Fruit fly (Drosophila melanogaster) whole organism, pupa: ENCODE measurements around the gene Or82a.

Experiments
- CG10348 ChIP-seq: fragments of 200-800 bp; sonication (Bioruptor generic); IDR thresholded peaks from 2 replicates; pipeline ENCODE4 v1.3.6; 2022; ENCODE audit warnings: missing biosample characterization, missing genetic modification characterization
- CG12605 ChIP-seq: fragments of 200-800 bp; sonication (Bioruptor generic); IDR thresholded peaks from 2 replicates; pipeline ENCODE4 v1.3.6; 2022; ENCODE audit warnings: missing biosample characterization, missing genetic modification characterization
- CG13204 ChIP-seq: fragments of 200-800 bp; sonication (Bioruptor generic); optimal IDR thresholded peaks from 2 replicates; lab custom pipeline; 2018; ENCODE audit warnings: missing biosample characterization, mild to moderate bottlenecking, missing genetic modification characterization, moderate library complexity
- CG14655 ChIP-seq: fragments of 200-800 bp; sonication (Bioruptor generic); optimal IDR thresholded peaks from 3 replicates; lab custom pipeline; 2017; ENCODE audit warnings: mild to moderate bottlenecking, missing biosample characterization, missing genetic modification reagents, missing genetic modification characterization
- CG15710 ChIP-seq: fragments of 200-800 bp; sonication (Bioruptor generic); optimal IDR thresholded peaks from 2 replicates; lab custom pipeline; 2018; ENCODE audit warnings: missing biosample characterization, mild to moderate bottlenecking, missing genetic modification characterization, moderate library complexity
- CG17806 ChIP-seq: fragments of 200-800 bp; sonication (Bioruptor generic); optimal IDR thresholded peaks from 2 replicates; lab custom pipeline; 2018; ENCODE audit warnings: missing biosample characterization, mild to moderate bottlenecking, missing genetic modification characterization, moderate library complexity
- CG32121 ChIP-seq: fragments of 200-800 bp; sonication (Bioruptor generic); IDR thresholded peaks from 2 replicates; pipeline ENCODE4 v1.3.6; 2022; ENCODE audit warnings: missing biosample characterization, missing genetic modification characterization
- CG34367 ChIP-seq: fragments of 200-800 bp; sonication (Bioruptor generic); optimal IDR thresholded peaks from 2 replicates; lab custom pipeline; 2018; ENCODE audit warnings: missing biosample characterization, mild to moderate bottlenecking, missing genetic modification characterization
- CG4496 ChIP-seq: fragments of 200-800 bp; sonication (Bioruptor generic); IDR thresholded peaks from 3 replicates; pipeline ENCODE4 v1.3.6; 2022; ENCODE audit warnings: missing biosample characterization, missing genetic modification characterization
- CG8159 ChIP-seq: fragments of 200-800 bp; sonication (Bioruptor generic); optimal IDR thresholded peaks from 3 replicates; lab custom pipeline; 2018; ENCODE audit warnings: missing biosample characterization, mild to moderate bottlenecking, missing genetic modification characterization, moderate library complexity
- CG8301 ChIP-seq: fragments of 200-800 bp; sonication (Bioruptor generic); optimal IDR thresholded peaks from 2 replicates; lab custom pipeline; 2018; ENCODE audit warnings: missing biosample characterization, mild to moderate bottlenecking, missing genetic modification characterization
- CG9948 ChIP-seq: fragments of 200-800 bp; sonication (Bioruptor generic); optimal IDR thresholded peaks from 2 replicates; lab custom pipeline; 2018; ENCODE audit warnings: missing biosample characterization, mild to moderate bottlenecking, missing genetic modification characterization, moderate library complexity
- D1 ChIP-seq: fragments of 200-800 bp; sonication (Bioruptor generic); optimal IDR thresholded peaks from 2 replicates; lab custom pipeline; 2018; ENCODE audit warnings: missing biosample characterization, mild to moderate bottlenecking, missing genetic modification characterization, moderate library complexity
- EcR ChIP-seq: fragments of 200-800 bp; sonication (Bioruptor generic); optimal IDR thresholded peaks from 3 replicates; lab custom pipeline; 2019; ENCODE audit warnings: missing biosample characterization, missing genetic modification characterization, mild to moderate bottlenecking, moderate library complexity, missing genetic modification reagents
- Ets98B ChIP-seq: fragments of 200-800 bp; sonication (Bioruptor generic); IDR thresholded peaks from 2 replicates; pipeline ENCODE4 v1.3.6; 2022; ENCODE audit warnings: missing biosample characterization, missing genetic modification characterization
- Pif1A ChIP-seq: fragments of 200-800 bp; sonication (Bioruptor generic); optimal IDR thresholded peaks from 3 replicates; lab custom pipeline; 2016; ENCODE audit warnings: missing biosample characterization, missing genetic modification characterization
- Pif1B ChIP-seq: fragments of 200-800 bp; sonication (Bioruptor generic); optimal IDR thresholded peaks from 3 replicates; lab custom pipeline; 2016; ENCODE audit warnings: missing biosample characterization, missing genetic modification characterization
- Snoo ChIP-seq: fragments of 200-800 bp; sonication (Bioruptor generic); optimal IDR thresholded peaks from 3 replicates; lab custom pipeline; 2017; ENCODE audit warnings: missing biosample characterization, mild to moderate bottlenecking, missing genetic modification characterization, inconsistent platforms
- fd96Ca ChIP-seq: fragments of 200-800 bp; sonication (Bioruptor generic); IDR thresholded peaks from 3 replicates; pipeline ENCODE4 v1.3.6; 2022; ENCODE audit warnings: missing biosample characterization, missing genetic modification characterization
- gl ChIP-seq: fragments of 200-800 bp; sonication (Bioruptor generic); optimal IDR thresholded peaks from 2 replicates; lab custom pipeline; 2018; ENCODE audit warnings: missing biosample characterization, mild to moderate bottlenecking, missing genetic modification characterization
- rn ChIP-seq: fragments of 200-800 bp; sonication (Bioruptor generic); IDR thresholded peaks from 2 replicates; pipeline ENCODE4 v1.3.6; 2022; ENCODE audit warnings: missing biosample characterization, missing genetic modification characterization

Or82a gene

DNA sequence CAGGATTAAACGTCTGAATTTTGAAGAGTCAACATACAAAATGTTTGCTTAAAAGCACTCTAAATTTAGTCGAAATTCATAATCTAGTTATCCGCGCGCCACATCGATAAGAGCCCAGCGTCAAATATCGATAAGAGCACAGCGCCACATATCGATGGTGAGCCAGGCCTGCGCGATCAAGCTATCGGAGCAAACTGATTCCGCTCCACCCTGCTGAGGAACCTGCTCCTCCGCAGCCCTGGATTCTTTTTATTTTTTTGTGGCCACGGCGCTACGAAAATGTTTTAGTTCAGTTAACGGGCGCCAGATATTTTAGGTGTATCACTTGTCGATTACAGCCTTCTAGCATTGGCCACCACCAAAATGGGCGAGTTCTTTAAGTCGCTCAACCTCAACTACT lies 36.0 kb upstream of the Or82a start:
- no peak for TF ChIP-seq CG8301 (tag; lab: Kevin White, UChicago)
- TF ChIP-seq CG12605 (GFP tag; lab: Robert Waterston, UW): 0 out of 2 replicates have a peak, but pooled peaks have one; percentile 9
- TF ChIP-seq Ets98B (GFP tag; lab: Robert Waterston, UW): peak; percentile 16; the same call in 1 of the 2 replicates
- TF ChIP-seq CG14655 (GFP tag; lab: Kevin White, UChicago): no peak
- TF ChIP-seq CG32121 (GFP tag; lab: Robert Waterston, UW): peak; percentile 9; the same call in 1 of the 2 replicates
- no peak for TF ChIP-seq CG10348
- 0 out of 3 replicates have a peak, but pooled peaks have one; percentile 31 for TF ChIP-seq fd96Ca (GFP tag; lab: Robert Waterston, UW)
- TF ChIP-seq EcR (GFP tag; lab: Kevin White, UChicago): no peak
- TF ChIP-seq, all 21 proteins: peak for 4

DNA sequence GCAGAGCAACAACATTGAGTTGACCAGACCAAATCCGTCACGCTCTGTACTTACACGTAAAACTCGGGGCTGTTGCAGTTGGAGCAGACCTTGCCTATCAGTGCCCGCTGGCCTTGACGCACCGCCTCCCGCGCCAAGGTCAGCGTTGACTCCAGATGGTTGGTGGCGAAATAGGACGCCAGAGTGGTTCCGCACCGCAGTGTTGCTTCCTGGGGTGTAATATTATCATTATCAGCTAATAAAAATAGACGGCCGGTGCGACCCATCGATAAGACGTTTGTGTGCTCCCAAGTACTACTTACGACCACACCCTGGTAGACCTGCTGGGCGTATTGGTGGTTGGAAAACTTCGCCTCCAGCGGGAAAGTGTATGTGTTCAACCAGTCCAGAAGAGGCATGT lies 28.3 kb upstream of the Or82a start:
- TF ChIP-seq CG13204 (GFP tag; lab: Kevin White, UChicago) (peak; percentile 61), gl (tag; lab: Kevin White, UChicago) (no peak)

- no peak for TF ChIP-seq Pif1A (GFP tag; lab: Kevin White, UChicago)
- peak; percentile 80 for TF ChIP-seq Snoo (tag; lab: Kevin White, UChicago)
- peak; percentile 2 for TF ChIP-seq CG13204 (GFP tag; lab: Kevin White, UChicago)
- peak; percentile 80 for TF ChIP-seq CG15710
- no peak for TF ChIP-seq rn
- peak; percentile 50 for TF ChIP-seq CG34367 (tag; lab: Kevin White, UChicago)
- no peak for TF ChIP-seq CG14655 (GFP tag; lab: Kevin White, UChicago)
- TF ChIP-seq gl (tag; lab: Kevin White, UChicago): peak; percentile 35
- peak; percentile 87 for TF ChIP-seq CG4496 (GFP tag; lab: Robert Waterston, UW)
- peak; percentile 55 for TF ChIP-seq CG9948 (tag; lab: Kevin White, UChicago)
- TF ChIP-seq CG12605 (GFP tag; lab: Robert Waterston, UW): peak; percentile 63
- TF ChIP-seq CG32121 (GFP tag; lab: Robert Waterston, UW): peak; percentile 77
- TF ChIP-seq D1 (tag; lab: Kevin White, UChicago): peak; percentile 59
- TF ChIP-seq CG8159 (tag; lab: Kevin White, UChicago): peak; percentile 76
- no peak; the same call in 2 of the 3 replicates for TF ChIP-seq fd96Ca (GFP tag; lab: Robert Waterston, UW)
- no peak for TF ChIP-seq CG8301 (tag; lab: Kevin White, UChicago)
- peak; percentile 79 for TF ChIP-seq Ets98B (GFP tag; lab: Robert Waterston, UW)
- TF ChIP-seq EcR (GFP tag; lab: Kevin White, UChicago): no peak
- TF ChIP-seq Pif1B: peak; percentile 73
- peak; percentile 79 for TF ChIP-seq CG17806
- TF ChIP-seq CG10348: no peak
Measured at dm6 chr3R:4229137-4229764, 27.5 kb upstream of the Or82a start, which contains the start of gene DhpD. Gene DhpD (minus strand): TSS chr3R:4229238.

- TF ChIP-seq fd96Ca (GFP tag; lab: Robert Waterston, UW) (no peak), CG15710 (peak; percentile 6), CG8159 (tag; lab: Kevin White, UChicago) (peak; percentile 1), CG14655 (GFP tag; lab: Kevin White, UChicago) (no peak)
Measured at dm6 chr3R:4232139-4233017, 24.4 kb upstream of the Or82a start, which contains the start of gene CG14641. Gene CG14641 (minus strand): TSS chr3R:4232342.

DNA sequence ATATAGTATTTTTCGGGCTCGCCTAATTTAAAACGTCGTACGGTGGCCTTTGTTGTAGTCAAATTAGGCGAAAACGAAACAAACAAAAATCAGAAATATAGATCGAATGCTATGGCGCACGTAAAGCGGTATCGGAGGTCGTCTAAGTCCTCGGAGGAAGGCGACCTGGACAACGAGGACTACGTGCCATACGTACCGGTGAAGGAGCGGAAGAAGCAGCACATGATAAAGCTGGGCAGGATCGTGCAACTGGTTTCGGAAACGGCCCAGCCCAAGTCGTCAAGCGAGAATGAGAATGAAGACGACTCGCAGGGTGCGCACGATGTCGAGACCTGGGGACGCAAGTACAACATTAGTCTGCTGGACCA lies 23.8 kb upstream of the Or82a start, which contains the start of gene abs:
Gene abs, plus strand, starts transcription at position 30 of the 368 bp plus-strand sequence.
- no peak for TF ChIP-seq rn
- no peak for TF ChIP-seq CG10348
- TF ChIP-seq Ets98B (GFP tag; lab: Robert Waterston, UW): no peak
- no peak for TF ChIP-seq CG15710
- TF ChIP-seq CG12605 (GFP tag; lab: Robert Waterston, UW): no peak
- TF ChIP-seq gl (tag; lab: Kevin White, UChicago): no peak
- TF ChIP-seq Snoo (tag; lab: Kevin White, UChicago): no peak
- no peak for TF ChIP-seq CG4496 (GFP tag; lab: Robert Waterston, UW)
- TF ChIP-seq CG17806: no peak
- no peak for TF ChIP-seq CG14655 (GFP tag; lab: Kevin White, UChicago)
- no peak for TF ChIP-seq Pif1B

- no peak for TF ChIP-seq CG12605 (GFP tag; lab: Robert Waterston, UW)
- TF ChIP-seq rn: no peak
Measured at dm6 chr3R:4234991-4235553, 21.7 kb upstream of the Or82a start, which contains the start of gene Gel. Gene Gel (plus strand): TSS chr3R:4235217.
